Worm (Caenorhabditis elegans): Measurements from ENCODE around the gene mrpl-28.
A peak's percentile ranks its signal among the peaks of the same experiment; 100 is the strongest.

The mrpl-28 gene

DNA sequence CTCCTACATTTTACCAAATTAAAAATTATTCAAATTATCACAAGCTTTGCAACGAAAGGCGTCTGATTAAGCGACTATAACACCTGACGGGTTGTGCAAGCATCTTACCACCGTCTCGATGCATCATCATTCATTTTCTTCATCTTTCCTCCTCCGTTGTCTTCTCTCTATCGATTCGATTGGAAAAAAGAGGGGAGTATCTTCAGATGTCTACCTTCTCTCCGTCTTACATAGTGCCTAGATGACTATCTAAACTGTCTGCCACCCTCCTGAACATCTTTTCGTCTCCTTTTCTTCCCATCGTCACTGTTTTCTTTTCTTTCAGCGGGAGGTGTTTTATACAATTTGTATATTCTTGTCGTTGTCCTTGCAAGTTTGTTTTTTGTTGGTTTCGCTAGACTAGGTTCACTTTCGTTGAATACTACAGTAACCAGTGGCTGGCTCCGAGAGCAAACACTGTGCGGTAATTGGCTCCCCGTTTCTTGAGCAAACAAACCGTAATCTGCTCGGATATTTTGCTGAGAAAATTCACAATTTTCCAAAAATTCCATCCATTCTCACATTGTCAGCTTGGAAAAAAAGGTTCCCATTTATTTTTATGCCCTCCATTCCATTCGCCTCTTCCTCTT is 3.6 kb upstream of the mrpl-28 start (continued):
- TF ChIP-seq lsy-2 (tag; optimal IDR thresholded peaks at IDR 0.05): peak in 1 of 2 experiments; percentile 55
- TF ChIP-seq ZK546.5 (tag; optimal IDR thresholded peaks at IDR 0.05): no peak
- no peak for TF ChIP-seq daf-16 (GFP tag; optimal IDR thresholded peaks at IDR 0.05)
- TF ChIP-seq daf-16 (tag; optimal IDR thresholded peaks at IDR 0.05): peak; percentile 52
- peak; percentile 26; the same call in 1 of the 2 replicates for TF ChIP-seq dmd-6 (GFP tag; IDR thresholded peaks at IDR 0.05)
- TF ChIP-seq set-16 (GFP tag; IDR thresholded peaks at IDR 0.05): no peak
- TF ChIP-seq mdt-29 (GFP tag; IDR thresholded peaks at IDR 0.05): no peak
- no peak for TF ChIP-seq T20F7.1 (GFP tag; optimal IDR thresholded peaks at IDR 0.05)
- no peak for TF ChIP-seq lim-7 (GFP tag; IDR thresholded peaks at IDR 0.05)
- TF ChIP-seq T26A8.4 (GFP tag; IDR thresholded peaks at IDR 0.05): no peak
- TF ChIP-seq ceh-20 (GFP tag; IDR thresholded peaks at IDR 0.05): no peak

DNA sequence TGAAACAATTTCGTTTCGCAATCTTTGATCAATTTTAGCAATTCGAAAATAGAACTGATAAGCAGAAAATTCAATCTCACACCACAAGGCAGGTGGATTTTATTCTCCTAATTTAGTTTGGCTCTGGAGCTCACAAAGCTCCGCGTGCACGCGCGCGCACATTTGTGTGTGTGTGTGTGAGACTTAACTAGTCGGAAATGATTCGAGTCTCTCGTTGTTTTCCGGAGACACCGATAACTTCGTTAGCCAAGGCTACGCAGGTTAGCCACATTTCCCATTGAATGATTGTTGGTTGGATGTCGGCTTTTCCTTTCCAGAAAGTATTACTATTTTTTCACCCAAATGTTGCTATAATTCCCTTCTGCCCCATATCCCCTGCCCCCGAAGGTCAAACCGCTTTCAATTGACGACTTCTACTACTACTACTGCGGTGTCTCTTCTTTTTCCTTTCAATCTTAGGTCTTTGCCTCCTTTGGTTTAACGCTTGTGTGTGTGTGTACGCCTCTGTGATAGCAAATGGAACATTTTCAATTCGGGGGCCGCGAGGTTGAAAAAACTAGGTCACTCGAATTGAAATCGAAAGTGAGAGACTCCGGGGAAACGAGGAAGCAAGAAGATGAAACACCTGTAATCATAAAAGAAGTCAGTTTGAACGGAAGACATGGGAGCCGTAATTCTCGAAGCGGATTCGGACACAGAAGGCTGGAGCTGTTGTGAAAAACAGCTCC is 2.4 kb upstream of the mrpl-28 start:
- TF ChIP-seq mes-2 (tag; optimal IDR thresholded peaks at IDR 0.05; ENCODE audit: poor library complexity, severe bottlenecking) (peak; percentile 29), hmg-1.1 (GFP tag; IDR thresholded peaks at IDR 0.05) (no peak), unc-62 (GFP tag; optimal IDR thresholded peaks at IDR 0.05 in 1 of 2) (peak in 1 of 2 experiments; percentile 95), unc-62 (tag; optimal IDR thresholded peaks at IDR 0.05) (no peak), daf-16 (GFP tag; optimal IDR thresholded peaks at IDR 0.05) (no peak), daf-16 (tag; optimal IDR thresholded peaks at IDR 0.05) (peak; percentile 4), ces-1 (GFP tag; optimal IDR thresholded peaks at IDR 0.05) (no peak), jun-1 (tag; optimal IDR thresholded peaks at IDR 0.05) (no peak), mxl-2 (GFP tag; conservative IDR thresholded peaks at IDR 0.05) (0 out of 2 replicates have a peak, but pooled peaks have one; percentile 22), aha-1 (tag) (peak; percentile 57), hlh-11 (tag; optimal IDR thresholded peaks at IDR 0.05) (peak; percentile 2), tra-1 (GFP tag; IDR thresholded peaks at IDR 0.05) (0 out of 2 replicates have a peak, but pooled peaks have one; percentile 7)

DNA sequence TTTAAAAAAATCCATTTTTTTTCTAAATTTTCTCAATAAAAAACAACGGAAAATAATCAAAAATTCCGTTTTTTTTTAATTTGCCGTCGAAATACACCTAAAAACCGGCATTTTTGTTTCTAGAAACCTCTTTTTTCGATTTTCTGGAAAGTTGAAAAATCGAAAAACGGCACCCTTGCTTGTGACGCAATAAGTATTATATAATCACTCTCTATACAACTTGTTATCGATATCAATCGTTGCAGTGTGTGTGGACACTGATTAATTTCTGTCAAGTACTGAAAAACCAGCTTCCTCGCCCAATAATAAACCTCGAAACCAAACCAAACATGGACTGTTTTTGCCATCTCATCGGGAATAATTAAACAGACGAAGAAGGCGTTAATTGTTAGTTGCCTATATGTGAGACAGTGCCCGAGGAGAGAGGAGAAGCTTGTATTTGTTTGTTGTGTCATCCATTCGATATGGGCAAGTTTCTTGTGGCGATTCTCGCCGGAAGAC is 1.2 kb upstream of the mrpl-28 start:
- TF ChIP-seq daf-16 (GFP tag; optimal IDR thresholded peaks at IDR 0.05) (no peak), daf-16 (tag; optimal IDR thresholded peaks at IDR 0.05) (peak; percentile 7), pqm-1 (tag; optimal IDR thresholded peaks at IDR 0.05) (no peak), aha-1 (tag) (peak; percentile 59), hlh-11 (tag; optimal IDR thresholded peaks at IDR 0.05) (peak; percentile 12)

DNA sequence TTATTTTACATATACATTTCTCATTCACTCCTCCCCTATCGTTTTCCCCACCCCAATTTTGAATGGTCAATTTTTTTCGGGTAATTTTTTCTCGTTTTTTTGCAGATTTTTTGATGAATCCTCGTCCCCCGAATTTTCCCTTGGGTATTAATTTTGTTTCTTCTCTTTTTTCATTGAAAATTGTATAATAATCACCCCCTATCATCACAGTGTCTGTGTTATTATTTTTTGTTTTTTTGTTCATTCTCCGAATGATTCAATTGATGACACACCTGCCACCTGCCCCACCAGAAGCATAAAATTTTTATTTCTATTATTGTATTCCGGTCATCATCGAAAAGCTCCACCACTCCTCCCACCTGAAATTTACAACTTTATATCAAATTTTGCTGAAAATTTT is 3.5 kb downstream of the mrpl-28 start, which contains the start of gene T25D3.3:
Gene T25D3.3 (plus strand): TSS at position 301 of the 400 bp plus-strand sequence.
- TF ChIP-seq aha-1 (tag): peak; percentile 12
- TF ChIP-seq lin-1 (GFP tag; IDR thresholded peaks at IDR 0.05): no peak

ce11 chrII:151495-151894 is 4.3 kb downstream of the mrpl-28 start:
- TF ChIP-seq unc-62 (GFP tag; optimal IDR thresholded peaks at IDR 0.05 in 1 of 2) (peak in 1 of 2 experiments; percentile 95), unc-62 (tag; optimal IDR thresholded peaks at IDR 0.05) (no peak), pqm-1 (tag; optimal IDR thresholded peaks at IDR 0.05) (no peak), mdt-29 (GFP tag; IDR thresholded peaks at IDR 0.05) (no peak)

- peak; percentile 29 for TF ChIP-seq aha-1 (tag)
- TF ChIP-seq hif-1 (tag; optimal IDR thresholded peaks at IDR 0.05): peak in 1 of 2 experiments; percentile 43
- TF ChIP-seq snpc-4 (tag; optimal IDR thresholded peaks at IDR 0.05): no peak
These were observed 8.9 kb downstream of the mrpl-28 start, which contains the start of gene T25D3.4 for ce11 chrII:146933-147332. T25D3.4 (plus strand) TSS chrII:147233.

DNA sequence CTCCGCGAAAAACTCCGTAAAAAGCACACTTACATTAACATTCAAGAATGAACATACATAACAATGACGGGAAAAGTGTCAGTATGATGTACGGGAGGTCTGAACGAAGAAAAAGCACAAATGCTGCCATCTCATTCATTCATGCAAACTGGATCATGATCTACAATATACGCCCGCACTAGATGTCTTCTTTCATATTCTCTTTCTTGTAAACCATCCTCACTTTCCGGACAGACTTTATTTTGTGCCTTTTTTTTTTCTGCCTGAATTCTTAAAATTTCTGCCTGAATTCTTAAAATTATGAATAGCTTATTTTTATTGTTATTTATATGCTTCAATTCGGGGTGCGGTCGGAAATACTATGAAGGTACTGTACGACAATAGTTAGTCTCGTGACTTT is 20.6 kb downstream of the mrpl-28 start, which contains the start of gene K10B4.1:
Gene K10B4.1 (plus strand): TSS at position 301 of the 400 bp plus-strand sequence.
- TF ChIP-seq T20F7.1 (GFP tag; optimal IDR thresholded peaks at IDR 0.05) (no peak), nhr-42 (GFP tag; IDR thresholded peaks at IDR 0.05) (no peak), Y75B8A.6 (GFP tag; IDR thresholded peaks at IDR 0.05) (no peak)
